Fruit fly (Drosophila melanogaster): ENCODE measurements around the gene Sgs3.

Sgs3 gene

dm6 chr3L:11561946-11562760 is 50.1 kb downstream of the Sgs3 start, which contains the start of the genes CG7394 and Mob2 (continued):
- peak; percentile 88 for TF ChIP-seq Blimp-1 (GFP tag; optimal IDR thresholded peaks at IDR 0.05)
- TF ChIP-seq CG3726 (GFP tag; IDR thresholded peaks at IDR 0.05), result peak; percentile 81
- TF ChIP-seq CG17612 (GFP tag; IDR thresholded peaks at IDR 0.05), result peak; percentile 84
- TF ChIP-seq hth (optimal IDR thresholded peaks at IDR 0.05), result no peak
- TF ChIP-seq Ets97D (GFP tag; optimal IDR thresholded peaks at IDR 0.05), result peak; percentile 86
- peak; percentile 90 for TF ChIP-seq ind (GFP tag; optimal IDR thresholded peaks at IDR 0.05)
- TF ChIP-seq br (optimal IDR thresholded peaks at IDR 0.05), result no peak
- peak; percentile 85 for TF ChIP-seq chn (GFP tag; optimal IDR thresholded peaks at IDR 0.05)
- TF ChIP-seq CG15011 (GFP tag; optimal IDR thresholded peaks at IDR 0.05), result peak; percentile 79
- peak; percentile 88 for TF ChIP-seq slou (GFP tag; optimal IDR thresholded peaks at IDR 0.05)
- peak; percentile 89 for TF ChIP-seq CG11504 (tag; optimal IDR thresholded peaks at IDR 0.05)
- peak; percentile 70 for TF ChIP-seq E2f2 (GFP tag; IDR thresholded peaks at IDR 0.05)
- TF ChIP-seq pan (optimal IDR thresholded peaks at IDR 0.05), result no peak
- peak; percentile 56 to 91 for TF ChIP-seq pan (GFP tag; optimal IDR thresholded peaks at IDR 0.05 in 1 of 2, IDR thresholded peaks at IDR 0.05 in 1 of 2)
- TF ChIP-seq repo (GFP tag; optimal IDR thresholded peaks at IDR 0.05), result peak; percentile 80
- TF ChIP-seq prd (optimal IDR thresholded peaks at IDR 0.05), result no peak
- TF ChIP-seq prd (GFP tag; IDR thresholded peaks at IDR 0.05), result peak; percentile 92
- TF ChIP-seq Dref (GFP tag; IDR thresholded peaks at IDR 0.05), result peak; percentile 75
- TF ChIP-seq CkIIα-i1 (GFP tag; IDR thresholded peaks at IDR 0.05), result no peak
- peak; percentile 81 for TF ChIP-seq CG14667 (GFP tag; IDR thresholded peaks at IDR 0.05)
- TF ChIP-seq CG7357 (GFP tag; IDR thresholded peaks at IDR 0.05), result peak; percentile 80
- TF ChIP-seq ham (GFP tag; IDR thresholded peaks at IDR 0.05), result 0 out of 2 replicates have a peak, but pooled peaks have one; percentile 7
- TF ChIP-seq h (optimal IDR thresholded peaks at IDR 0.05), result no peak
- TF ChIP-seq Hmr (GFP tag; optimal IDR thresholded peaks at IDR 0.05), result peak; percentile 88
- peak; percentile 77 for TF ChIP-seq bbx (GFP tag; IDR thresholded peaks at IDR 0.05; ENCODE audit: partially characterized antibody)
- TF ChIP-seq Hr51 (GFP tag; optimal IDR thresholded peaks at IDR 0.05), result peak; percentile 88 to 92
- peak; percentile 43 for TF ChIP-seq corto (GFP tag; optimal IDR thresholded peaks at IDR 0.05)
- peak; percentile 84 for TF ChIP-seq CG31441 (GFP tag; IDR thresholded peaks at IDR 0.05)
- peak; percentile 81 for TF ChIP-seq Opbp (GFP tag; IDR thresholded peaks at IDR 0.05; ENCODE audit: partially characterized antibody)
- peak; percentile 79; the same call in 1 of the 2 replicates for TF ChIP-seq CG32767 (GFP tag; IDR thresholded peaks at IDR 0.05)
- TF ChIP-seq gt (GFP tag; IDR thresholded peaks at IDR 0.05), result peak; percentile 45
- TF ChIP-seq HmgD (GFP tag; optimal IDR thresholded peaks at IDR 0.05), result peak; percentile 12
- TF ChIP-seq BEAF-32 (GFP tag; optimal IDR thresholded peaks at IDR 0.05), result peak; percentile 91
- peak; percentile 98 for TF ChIP-seq Med (GFP tag)
- TF ChIP-seq CG12769 (tag; optimal IDR thresholded peaks at IDR 0.05), result peak; percentile 94
- TF ChIP-seq CG31224 (GFP tag; IDR thresholded peaks at IDR 0.05), result peak; percentile 84
- peak; percentile 64 for TF ChIP-seq psq (GFP tag; optimal IDR thresholded peaks at IDR 0.05)
- peak; percentile 37 for TF ChIP-seq CG8089 (GFP tag; optimal IDR thresholded peaks at IDR 0.05)
- TF ChIP-seq seq (GFP tag; IDR thresholded peaks at IDR 0.05), result peak; percentile 85
- peak; percentile 84 for TF ChIP-seq CG9817 (tag; optimal IDR thresholded peaks at IDR 0.05)
- TF ChIP-seq CG17385 (GFP tag; optimal IDR thresholded peaks at IDR 0.05), result peak; percentile 95
- TF ChIP-seq CG31388 (GFP tag; optimal IDR thresholded peaks at IDR 0.05), result peak; percentile 82
- TF ChIP-seq CG2199 (GFP tag; IDR thresholded peaks at IDR 0.05), result no peak
- peak; percentile 87 for TF ChIP-seq CG10209 (GFP tag; optimal IDR thresholded peaks at IDR 0.05)
- TF ChIP-seq Hr3 (GFP tag; optimal IDR thresholded peaks at IDR 0.05), result peak; percentile 92
- TF ChIP-seq bigmax (GFP tag; optimal IDR thresholded peaks at IDR 0.05), result no peak
- TF ChIP-seq chinmo (GFP tag; IDR thresholded peaks at IDR 0.05; ENCODE audit: partially characterized antibody), result peak; percentile 76; the same call in 2 of the 4 replicates
- TF ChIP-seq slbo (GFP tag; IDR thresholded peaks at IDR 0.05), result peak; percentile 97
- peak; percentile 74 for TF ChIP-seq gcm (GFP tag; optimal IDR thresholded peaks at IDR 0.05)
- peak; percentile 82 for TF ChIP-seq cato (GFP tag; optimal IDR thresholded peaks at IDR 0.05; ENCODE audit: borderline replicate concordance)

All from whole organism, embryonic.